Fruit fly (Drosophila melanogaster): Measurements from ENCODE around the gene Pde1c.

Gene Pde1c

dm6 chr2L:11874232-11874765 lies 54.1 kb downstream of the Pde1c start:
- TF ChIP-seq Hsf (GFP tag; optimal IDR thresholded peaks at IDR 0.05), result no peak
- no peak for TF ChIP-seq CG9876 (GFP tag; optimal IDR thresholded peaks at IDR 0.05)
- no peak for TF ChIP-seq CG31365 (tag; optimal IDR thresholded peaks at IDR 0.05)
- TF ChIP-seq CG15514 (GFP tag; optimal IDR thresholded peaks at IDR 0.05), result peak; percentile 72
- TF ChIP-seq trh (GFP tag; optimal IDR thresholded peaks at IDR 0.05), result no peak
- no peak for TF ChIP-seq emc (GFP tag; optimal IDR thresholded peaks at IDR 0.05)
- TF ChIP-seq tna (GFP tag; IDR thresholded peaks at IDR 0.05; ENCODE audit: partially characterized antibody), result 0 out of 2 replicates have a peak, but pooled peaks have one; percentile 10
- no peak for TF ChIP-seq gsb-n (tag; optimal IDR thresholded peaks at IDR 0.05)
- no peak for TF ChIP-seq Hr51 (GFP tag; optimal IDR thresholded peaks at IDR 0.05)
- no peak for TF ChIP-seq Aef1 (GFP tag; IDR thresholded peaks at IDR 0.05)
- 0 out of 2 replicates have a peak, but pooled peaks have one; percentile 41 for TF ChIP-seq CG16779 (GFP tag; IDR thresholded peaks at IDR 0.05)
- TF ChIP-seq onecut (GFP tag; IDR thresholded peaks at IDR 0.05), result no peak
- TF ChIP-seq ken (GFP tag; IDR thresholded peaks at IDR 0.05), result 0 out of 3 replicates have a peak, but pooled peaks have one; percentile 25
- TF ChIP-seq Mad (GFP tag; optimal IDR thresholded peaks at IDR 0.05), result no peak
- TF ChIP-seq CG12769 (tag; optimal IDR thresholded peaks at IDR 0.05), result peak; percentile 43
- TF ChIP-seq jing (GFP tag; optimal IDR thresholded peaks at IDR 0.05), result no peak
- 0 out of 3 replicates have a peak, but pooled peaks have one; percentile 38 for TF ChIP-seq CG6175 (GFP tag; IDR thresholded peaks at IDR 0.05)
- TF ChIP-seq danr (GFP tag; IDR thresholded peaks at IDR 0.05), result no peak
- no peak for TF ChIP-seq CG30403 (GFP tag; optimal IDR thresholded peaks at IDR 0.05)
- no peak for TF ChIP-seq disco-r (GFP tag; optimal IDR thresholded peaks at IDR 0.05)
- TF ChIP-seq CG13424 (tag; optimal IDR thresholded peaks at IDR 0.05), result no peak
- TF ChIP-seq CG8359 (GFP tag; optimal IDR thresholded peaks at IDR 0.05; ENCODE audit: borderline replicate concordance), result no peak
- TF ChIP-seq CG11093 (GFP tag; IDR thresholded peaks at IDR 0.05), result no peak
- peak; percentile 22; the same call in 1 of the 2 replicates for TF ChIP-seq amos (GFP tag; IDR thresholded peaks at IDR 0.05; ENCODE audit: partially characterized antibody)
- peak; percentile 16 for TF ChIP-seq cg (GFP tag; optimal IDR thresholded peaks at IDR 0.05)
- TF ChIP-seq Deaf1 (tag; optimal IDR thresholded peaks at IDR 0.05), result peak; percentile 33
- no peak for TF ChIP-seq Fer1 (GFP tag; optimal IDR thresholded peaks at IDR 0.05)
- TF ChIP-seq B-H2 (GFP tag; optimal IDR thresholded peaks at IDR 0.05), result no peak
- peak; percentile 22; the same call in 1 of the 2 replicates for TF ChIP-seq Bgb (GFP tag; IDR thresholded peaks at IDR 0.05; ENCODE audit: partially characterized antibody)
- no peak for TF ChIP-seq ro (GFP tag; IDR thresholded peaks at IDR 0.05)
- TF ChIP-seq CG17829 (tag; optimal IDR thresholded peaks at IDR 0.05), result no peak
- no peak for TF ChIP-seq D (optimal IDR thresholded peaks at IDR 0.05)
- no peak for TF ChIP-seq D (GFP tag; optimal IDR thresholded peaks at IDR 0.05)
- TF ChIP-seq CG8290 (GFP tag; optimal IDR thresholded peaks at IDR 0.05), result no peak
- peak in 1 of 2 experiments; percentile 6 for TF ChIP-seq CG8290 (tag; optimal IDR thresholded peaks at IDR 0.05)
- 0 out of 2 replicates have a peak, but pooled peaks have one; percentile 23 for TF ChIP-seq CG9932 (GFP tag; IDR thresholded peaks at IDR 0.05)
- peak; percentile 26; the same call in 1 of the 2 replicates for TF ChIP-seq Adf1 (GFP tag; IDR thresholded peaks at IDR 0.05)
- no peak for TF ChIP-seq Vsx1 (GFP tag; optimal IDR thresholded peaks at IDR 0.05)
- 0 out of 3 replicates have a peak, but pooled peaks have one; percentile 37 for TF ChIP-seq zen2 (GFP tag; IDR thresholded peaks at IDR 0.05; ENCODE audit: partially characterized antibody)
- peak; percentile 2 for TF ChIP-seq lab (GFP tag; optimal IDR thresholded peaks at IDR 0.05)
- TF ChIP-seq Ets65A (GFP tag), result no peak
- TF ChIP-seq Hey (tag; optimal IDR thresholded peaks at IDR 0.05), result no peak
- peak; percentile 52; the same call in 1 of the 4 replicates for TF ChIP-seq chinmo (GFP tag; IDR thresholded peaks at IDR 0.05; ENCODE audit: partially characterized antibody)
- no peak for TF ChIP-seq dmrt99B (tag; optimal IDR thresholded peaks at IDR 0.05)
- no peak for TF ChIP-seq H2.0 (GFP tag; IDR thresholded peaks at IDR 0.05)
- TF ChIP-seq Hmr (GFP tag; optimal IDR thresholded peaks at IDR 0.05), result peak; percentile 3
- TF ChIP-seq Jarid2 (GFP tag; optimal IDR thresholded peaks at IDR 0.05), result peak; percentile 31
- no peak for TF ChIP-seq tap (tag; optimal IDR thresholded peaks at IDR 0.05)
- no peak for TF ChIP-seq unpg (GFP tag; optimal IDR thresholded peaks at IDR 0.05)
- TF ChIP-seq yki (optimal IDR thresholded peaks at IDR 0.05), result no peak
